Worm (Caenorhabditis elegans): ENCODE measurements around the gene str-81.

- TF ChIP-seq snpc-4 (tag; optimal IDR thresholded peaks at IDR 0.05) (no peak), elt-3 (tag; optimal IDR thresholded peaks at IDR 0.05) (no peak), egl-27 (tag; optimal IDR thresholded peaks at IDR 0.05) (no peak), lin-15B (tag; optimal IDR thresholded peaks at IDR 0.05) (no peak), nhr-12 (tag; optimal IDR thresholded peaks at IDR 0.05) (no peak), tbx-2 (tag; optimal IDR thresholded peaks at IDR 0.05) (no peak), mdl-1 (tag; optimal IDR thresholded peaks at IDR 0.05) (no peak), ama-1 (optimal IDR thresholded peaks at IDR 0.05) (no peak), lin-39 (tag; optimal IDR thresholded peaks at IDR 0.05) (no peak), sea-2 (GFP tag; optimal IDR thresholded peaks at IDR 0.05) (no peak), ceh-82 (tag; optimal IDR thresholded peaks at IDR 0.05) (no peak), aly-2 (tag; optimal IDR thresholded peaks at IDR 0.05) (no peak)
Measured at ce11 chrV:19212354-19212753, 38.5 kb downstream of the str-81 start.
